Fruit fly (Drosophila melanogaster): Measurements from ENCODE around the gene Osi16.

The Osi16 gene

DNA sequence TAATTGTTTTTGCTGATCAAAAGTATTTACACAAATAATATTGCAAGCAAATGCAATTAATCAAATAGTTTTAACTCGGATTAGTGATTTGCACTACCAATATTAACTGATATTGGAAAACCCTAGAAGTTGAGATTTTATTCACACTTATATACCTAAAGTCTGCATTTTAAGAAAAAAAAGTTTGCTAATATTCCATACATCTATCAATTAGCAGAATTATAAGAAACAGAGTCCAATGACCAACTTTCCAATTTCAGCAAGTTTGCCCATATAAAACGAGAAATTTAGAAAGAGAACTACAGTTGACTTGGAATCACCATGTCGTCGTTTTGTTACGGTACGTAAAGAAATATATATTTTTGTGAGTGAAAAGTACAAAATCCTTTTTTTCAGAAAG lies 1.5 kb downstream of the Osi16 start, which contains the start of gene CG46026:
TSS of gene CG46026 (plus strand) at position 301 of the 400 bp plus-strand sequence.
- TF ChIP-seq CTCF (optimal IDR thresholded peaks at IDR 0.05) (no peak), CG8478 (optimal IDR thresholded peaks at IDR 0.05) (no peak)

DNA sequence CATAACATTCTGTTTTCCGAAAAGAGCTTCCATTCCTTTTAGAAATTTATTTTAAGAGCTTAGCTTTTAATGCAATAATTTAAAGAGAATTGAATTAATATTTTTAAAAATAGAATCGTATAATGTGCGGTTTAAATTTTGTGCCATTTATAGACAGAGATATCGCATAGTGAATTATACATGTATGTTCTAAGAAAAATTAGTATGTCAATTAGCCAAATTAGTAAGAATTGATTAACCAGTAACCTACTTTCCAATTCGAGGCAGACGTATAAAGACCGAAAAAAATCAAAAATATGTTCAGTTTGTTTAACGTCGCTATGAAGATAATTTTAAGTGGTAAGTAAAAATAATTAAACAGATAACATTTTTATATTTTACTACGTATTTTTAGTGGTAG lies 4.6 kb downstream of the Osi16 start, which contains the start of gene CG31560:
TSS of gene CG31560 (plus strand) at position 301 of the 400 bp plus-strand sequence.
- TF ChIP-seq CTCF (optimal IDR thresholded peaks at IDR 0.05): no peak
- no peak for TF ChIP-seq CG8478 (optimal IDR thresholded peaks at IDR 0.05)

DNA sequence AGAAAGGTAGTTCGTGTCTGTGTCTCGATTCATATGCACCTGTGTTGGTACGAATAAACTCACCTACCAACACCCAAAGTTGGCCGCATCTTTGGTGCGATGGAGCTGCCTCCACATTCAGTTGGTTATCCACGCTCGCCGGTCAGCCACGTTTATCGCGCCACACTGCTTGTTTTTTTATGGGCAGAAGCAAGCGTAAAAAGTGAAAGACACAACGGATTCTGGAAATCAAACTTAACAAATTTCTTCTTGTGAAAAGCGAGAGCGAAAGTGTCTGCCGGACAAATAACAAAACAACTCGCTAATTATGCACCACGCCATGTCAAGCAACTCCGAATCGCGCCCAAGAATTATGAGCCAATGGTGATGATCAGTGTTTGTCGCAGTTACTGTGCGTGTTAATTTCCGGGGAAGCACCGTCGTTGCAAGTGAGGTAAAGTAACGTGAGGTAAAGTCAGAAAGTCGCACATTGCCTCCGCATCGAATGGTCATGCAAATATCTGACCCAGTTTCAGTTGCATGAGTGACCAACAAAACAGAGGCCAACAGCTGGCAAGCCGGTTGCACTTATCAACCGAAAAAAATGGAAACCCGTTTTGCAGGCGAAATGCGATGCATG lies 6.7 kb downstream of the Osi16 start, which contains the start of gene Osi17:
TSS of gene Osi17 (plus strand) at position 132 of the 619 bp plus-strand sequence.
- TF ChIP-seq CTCF (optimal IDR thresholded peaks at IDR 0.05): no peak
- no peak for TF ChIP-seq CG8478 (optimal IDR thresholded peaks at IDR 0.05)

- TF ChIP-seq CTCF (optimal IDR thresholded peaks at IDR 0.05): no peak
- TF ChIP-seq CG8478 (optimal IDR thresholded peaks at IDR 0.05): no peak
These were observed 10.0 kb downstream of the Osi16 start for dm6 chr3R:6315078-6315477.

dm6 chr3R:6329774-6330298 lies 24.8 kb downstream of the Osi16 start, which contains the start of gene Osi18:
TSS of gene Osi18 (plus strand) at chr3R:6330248.
- no peak for TF ChIP-seq CG8478 (optimal IDR thresholded peaks at IDR 0.05)
- TF ChIP-seq CTCF (optimal IDR thresholded peaks at IDR 0.05): no peak

dm6 chr3R:6334906-6335433 lies 29.9 kb downstream of the Osi16 start, which contains the start of gene Osi19:
TSS of gene Osi19 (plus strand) at chr3R:6335362.
- no peak for TF ChIP-seq CG8478 (optimal IDR thresholded peaks at IDR 0.05)
- TF ChIP-seq CTCF (optimal IDR thresholded peaks at IDR 0.05): no peak

- no peak for TF ChIP-seq CG8478 (optimal IDR thresholded peaks at IDR 0.05)
- TF ChIP-seq CTCF (optimal IDR thresholded peaks at IDR 0.05): no peak
These were observed 32.4 kb downstream of the Osi16 start for dm6 chr3R:6337397-6337796.

- TF ChIP-seq CTCF (optimal IDR thresholded peaks at IDR 0.05) (no peak), CG8478 (optimal IDR thresholded peaks at IDR 0.05) (no peak)
These were observed 34.7 kb downstream of the Osi16 start, which contains the start of gene Osi20 for dm6 chr3R:6339795-6340194. TSS of gene Osi20 (plus strand) at chr3R:6340095.

DNA sequence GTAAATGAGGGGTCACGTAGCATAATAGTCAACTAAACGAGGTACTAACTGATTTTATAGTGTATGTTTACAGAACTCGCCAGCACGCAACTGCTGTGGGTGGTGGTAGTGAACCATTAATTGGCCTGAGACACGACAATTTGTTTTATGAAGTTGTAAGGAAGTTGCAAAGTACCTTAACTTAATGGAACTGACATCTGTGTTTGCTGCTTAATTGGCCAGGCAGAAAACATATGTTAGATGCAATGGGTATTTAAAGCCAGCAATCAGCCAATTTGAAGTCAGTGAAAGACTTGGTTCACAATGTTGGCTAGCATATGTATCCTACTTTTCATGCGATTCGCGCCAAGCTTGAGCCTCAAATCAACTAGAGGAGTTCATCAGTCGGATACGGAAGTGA lies 36.6 kb downstream of the Osi16 start, which contains the start of gene CG17917:
TSS of gene CG17917 (plus strand) at position 301 of the 400 bp plus-strand sequence.
- TF ChIP-seq CTCF (optimal IDR thresholded peaks at IDR 0.05): no peak
- TF ChIP-seq CG8478 (optimal IDR thresholded peaks at IDR 0.05): no peak

dm6 chr3R:6342702-6343101 lies 37.7 kb downstream of the Osi16 start, which contains the start of gene CG10298:
TSS of gene CG10298 (plus strand) at chr3R:6343002.
- TF ChIP-seq CTCF (optimal IDR thresholded peaks at IDR 0.05) (no peak), CG8478 (optimal IDR thresholded peaks at IDR 0.05) (no peak)

- TF ChIP-seq CG8478 (optimal IDR thresholded peaks at IDR 0.05) (no peak), CTCF (optimal IDR thresholded peaks at IDR 0.05) (no peak)
These were observed 38.6 kb downstream of the Osi16 start, which contains the start of gene CG17919 for dm6 chr3R:6343396-6344239. TSS of gene CG17919 (plus strand) at chr3R:6344029.

- no peak for TF ChIP-seq CG8478 (optimal IDR thresholded peaks at IDR 0.05)
These were observed 40.8 kb downstream of the Osi16 start, which contains the start of the genes SmD2 and CG18048 for dm6 chr3R:6345814-6346213. TSS of gene SmD2 (minus strand) at chr3R:6345911. TSS of gene CG18048 (plus strand) at chr3R:6346111.

DNA sequence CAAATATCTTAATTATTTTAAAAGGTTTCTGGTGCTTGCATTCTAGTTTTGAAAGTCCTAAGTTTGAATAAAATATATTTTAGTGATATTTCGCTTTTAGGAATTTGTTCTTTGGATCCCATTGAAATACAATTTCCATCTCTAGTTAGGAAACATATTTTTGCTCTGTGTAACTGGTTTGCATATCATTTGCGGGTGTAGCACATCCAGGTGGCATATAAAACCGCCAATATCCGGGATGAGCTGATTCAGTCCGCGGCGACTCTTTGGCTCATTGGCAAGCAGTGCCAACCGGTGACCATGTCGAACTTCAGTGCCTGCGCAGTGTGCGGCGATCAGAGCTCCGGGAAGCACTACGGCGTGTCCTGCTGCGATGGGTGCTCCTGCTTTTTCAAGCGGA lies 43.9 kb downstream of the Osi16 start, which contains the start of gene Hr83:
TSS of gene Hr83 (plus strand) at position 301 of the 400 bp plus-strand sequence.
- TF ChIP-seq CG8478 (optimal IDR thresholded peaks at IDR 0.05) (no peak), CTCF (optimal IDR thresholded peaks at IDR 0.05) (no peak)

DNA sequence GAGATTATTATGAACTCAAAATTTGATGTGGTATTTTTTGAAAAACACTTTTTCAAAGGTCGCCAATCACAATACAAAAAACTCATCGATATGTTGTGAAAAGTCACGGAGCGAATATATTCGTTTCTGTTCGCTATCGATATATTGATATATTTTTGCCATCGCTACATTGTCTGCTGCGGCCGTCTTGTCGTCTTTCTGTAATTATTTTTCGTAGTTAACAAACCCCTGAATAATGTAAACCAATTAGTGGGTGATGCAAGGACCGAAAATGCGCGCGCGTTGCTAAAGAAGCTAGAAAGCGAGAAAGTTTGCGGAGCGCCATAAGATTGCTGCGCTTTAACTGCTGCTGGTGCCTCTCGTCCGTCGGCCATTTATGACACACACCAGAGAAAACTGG lies 45.7 kb downstream of the Osi16 start, which contains the start of gene Pak:
TSS of gene Pak (plus strand) at position 142 of the 400 bp plus-strand sequence.
- TF ChIP-seq CG8478 (optimal IDR thresholded peaks at IDR 0.05): no peak
- TF ChIP-seq CTCF (optimal IDR thresholded peaks at IDR 0.05): no peak

DNA sequence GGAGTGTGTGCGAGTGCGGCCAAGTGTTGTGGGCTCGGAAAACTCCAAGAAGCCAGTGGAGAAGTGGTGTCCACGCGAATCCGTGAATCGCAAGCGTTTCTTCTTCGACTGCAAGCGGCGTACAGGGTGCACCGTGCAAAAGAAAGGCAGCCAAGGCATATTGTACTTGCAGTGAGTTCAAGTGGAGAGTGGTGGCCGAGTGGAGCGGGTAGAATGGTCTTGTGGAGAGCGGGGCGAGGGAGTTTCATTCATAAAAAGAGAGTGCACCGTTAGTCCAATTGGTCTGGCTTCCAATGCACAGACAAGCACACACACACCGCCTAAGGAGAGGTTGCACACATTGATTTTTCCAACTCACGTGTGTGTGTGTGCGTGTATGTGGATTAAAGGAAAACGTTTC lies 46.1 kb downstream of the Osi16 start:
- no peak for TF ChIP-seq CTCF (optimal IDR thresholded peaks at IDR 0.05)
- no peak for TF ChIP-seq CG8478 (optimal IDR thresholded peaks at IDR 0.05)

Data from S2 (cell line).